Worm (Caenorhabditis elegans) whole organism, early embryonic: Measurements from ENCODE around the gene C42D4.19.

Source experiments
- B0310.2 ChIP-seq: sonication (generic microtip); optimal IDR thresholded peaks from 2 replicates; lab custom pipeline; 2016; ENCODE audit warnings: mild to moderate bottlenecking, missing genetic modification characterization, missing compliant biosample characterization
- F13C5.2 ChIP-seq: sonication (generic microtip); optimal IDR thresholded peaks from 2 replicates; lab custom pipeline; 2017; ENCODE audit warnings: mild to moderate bottlenecking, missing genetic modification characterization, inconsistent platforms, missing compliant biosample characterization
- aly-1 ChIP-seq: sonication (generic microtip); optimal IDR thresholded peaks from 2 replicates; lab custom pipeline; 2016; ENCODE audit warnings: missing genetic modification characterization, missing compliant biosample characterization
- ama-1 ChIP-seq: fragments of 150-350 bp; optimal IDR thresholded peaks from 2 replicates; lab custom pipeline; 2014
- hnd-1 ChIP-seq: sonication (generic microtip); optimal IDR thresholded peaks from 2 replicates; lab custom pipeline; 2016; ENCODE audit warnings: missing genetic modification characterization, missing compliant biosample characterization

DNA sequence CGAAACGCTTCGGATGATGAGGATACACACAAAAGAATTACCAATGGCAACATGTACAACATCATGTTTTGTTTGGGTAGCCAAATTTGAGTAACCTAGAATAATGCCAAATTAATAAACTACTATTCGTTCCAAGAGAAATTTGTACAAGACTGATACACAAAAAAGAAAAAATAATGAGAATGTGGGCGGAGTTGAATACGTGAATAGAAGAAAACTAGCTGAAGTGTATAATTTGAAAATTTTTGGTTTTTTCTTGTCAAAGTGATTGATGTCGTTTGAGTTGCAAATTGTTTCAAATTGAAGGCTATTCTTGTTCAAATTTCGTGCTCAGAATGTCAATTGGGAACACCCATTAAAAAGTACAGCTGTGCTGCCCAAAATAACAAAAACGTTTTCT is 16.3 kb downstream of the C42D4.19 start, which contains the start of gene R13A1.5:
- TF ChIP-seq ama-1 = no peak
- no peak for TF ChIP-seq B0310.2 (tag; lab: Kevin White, UChicago)
- TF ChIP-seq hnd-1 (tag; lab: Kevin White, UChicago) = no peak
- TF ChIP-seq aly-1 = no peak
- TF ChIP-seq F13C5.2 (tag; lab: Kevin White, UChicago) = no peak
